Worm (Caenorhabditis elegans) whole organism, late embryonic: ENCODE results near the gene frm-2.

ENCODE experiments used
- T23F11.4 ChIP-seq: fragments of 200-800 bp; sonication (Bioruptor generic); optimal IDR thresholded peaks from 2 replicates; lab custom pipeline; 2018; ENCODE audit warnings: mild to moderate bottlenecking, missing genetic modification characterization, missing compliant biosample characterization
- ama-1 ChIP-seq: fragments of 150-350 bp; optimal IDR thresholded peaks from 2 replicates; lab custom pipeline; 2014
- ceh-34 ChIP-seq: sonication (generic microtip); optimal IDR thresholded peaks from 2 replicates; lab custom pipeline; 2016; ENCODE audit warnings: mild to moderate bottlenecking, missing genetic modification characterization, missing compliant biosample characterization
- ceh-45 ChIP-seq: fragments of 200-800 bp; sonication (Bioruptor generic); IDR thresholded peaks from 2 replicates; pipeline ENCODE4 v1.3.6; 2022; ENCODE audit warnings: missing genetic modification reagents, missing genetic modification characterization, missing compliant biosample characterization
- ceh-9 ChIP-seq: sonication (generic microtip); optimal IDR thresholded peaks from 2 replicates; lab custom pipeline; 2016; ENCODE audit warnings: mild to moderate bottlenecking, missing genetic modification characterization, inconsistent platforms, missing compliant biosample characterization
- che-1 ChIP-seq: sonication (generic microtip); optimal IDR thresholded peaks from 2 replicates; lab custom pipeline; 2016; ENCODE audit warnings: mild to moderate bottlenecking, missing genetic modification characterization, missing compliant biosample characterization
- ets-4 ChIP-seq: sonication (generic microtip); optimal IDR thresholded peaks from 2 replicates; lab custom pipeline; 2016; ENCODE audit warnings: missing genetic modification characterization, missing compliant biosample characterization
- fkh-10 ChIP-seq: fragments of 150-350 bp; optimal IDR thresholded peaks from 2 replicates; lab custom pipeline; 2014; ENCODE audit warnings: missing biosample characterization, missing genetic modification reagents, missing genetic modification characterization
- lin-11 ChIP-seq: fragments of 200-800 bp; sonication (Bioruptor generic); optimal IDR thresholded peaks from 2 replicates; lab custom pipeline; 2018; ENCODE audit warnings: mild to moderate bottlenecking, missing genetic modification characterization, missing compliant biosample characterization
- nfya-1 ChIP-seq: sonication (generic microtip); optimal IDR thresholded peaks from 2 replicates; lab custom pipeline; 2017; ENCODE audit warnings: missing genetic modification characterization, mild to moderate bottlenecking, missing compliant biosample characterization, antibody characterized with exemption, moderate library complexity
- nhr-11 ChIP-seq: fragments of 150-350 bp; optimal IDR thresholded peaks from 2 replicates; lab custom pipeline; 2014; ENCODE audit warnings: missing biosample characterization, missing genetic modification characterization
- pag-3 ChIP-seq: sonication (generic microtip); optimal IDR thresholded peaks from 2 replicates; lab custom pipeline; 2016; ENCODE audit warnings: missing compliant biosample characterization, missing genetic modification characterization, borderline replicate concordance

ce11 chrIII:5953913-5954290 is 28.0 kb downstream of the frm-2 start:
- no peak for TF ChIP-seq ceh-45 (GFP tag; lab: Robert Waterston, UW)
- no peak for TF ChIP-seq che-1 (tag; lab: Kevin White, UChicago)
- no peak for TF ChIP-seq ama-1 (lab: Kevin White, UChicago)
- TF ChIP-seq ets-4 (tag; lab: Kevin White, UChicago) = no peak
- TF ChIP-seq nhr-11 (tag; lab: Kevin White, UChicago) = no peak
- TF ChIP-seq fkh-10 (GFP tag; lab: Kevin White, UChicago) = no peak
- TF ChIP-seq ceh-34 (tag; lab: Kevin White, UChicago) = no peak
- no peak for TF ChIP-seq nfya-1
- no peak for TF ChIP-seq ceh-9
- TF ChIP-seq pag-3 (tag; lab: Kevin White, UChicago) = no peak
- no peak for TF ChIP-seq lin-11 (tag; lab: Kevin White, UChicago)
- no peak for TF ChIP-seq T23F11.4 (GFP tag; lab: Kevin White, UChicago)
